Comparison of ENCODE assay signal across 3 fruit fly cellular contexts in the genomic region with DNA sequence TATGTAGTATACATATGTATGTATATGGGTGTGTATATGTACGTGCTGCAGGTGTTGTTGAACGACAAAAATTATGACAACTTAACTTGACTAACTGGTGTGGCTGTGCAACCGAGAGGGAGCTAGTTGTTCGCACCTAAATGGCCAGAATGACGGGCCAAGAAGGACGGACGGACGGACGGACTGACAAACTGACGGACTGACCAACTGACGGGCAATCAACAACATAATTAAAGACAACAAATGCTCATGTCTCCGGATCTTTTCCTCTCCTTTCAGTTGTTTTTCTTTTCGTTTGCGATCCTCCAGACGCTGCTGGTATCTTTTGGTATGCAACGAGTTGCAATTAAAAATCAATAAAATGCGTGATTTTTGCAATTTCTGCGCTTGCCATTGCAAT.
TF ChIP-seq lines count a peak whose summit lies in the region.

No protein-coding gene starts in this region.

- TF ChIP-seq CTCF in whole organism, embryonic (GFP tag; optimal IDR thresholded peaks at IDR 0.05; lab: Kevin White, UChicago): no peak

TF ChIP-seq in whole organism, adult, 20 proteins besides CTCF, POLR2A, EP300 and RAD21:
- TF ChIP-seq kay (GFP tag; lab: Kevin White, UChicago; ENCODE audit: borderline replicate concordance) (peak; percentile 40), Hr96 (GFP tag; optimal IDR thresholded peaks at IDR 0.05; lab: Kevin White, UChicago) (no peak), cnc (optimal IDR thresholded peaks at IDR 0.05; lab: Kevin White, UChicago) (no peak), Mnt (GFP tag; optimal IDR thresholded peaks at IDR 0.05; lab: Kevin White, UChicago) (no peak), ovo (GFP tag; optimal IDR thresholded peaks at IDR 0.05; lab: Kevin White, UChicago) (no peak), CG14711 (tag; optimal IDR thresholded peaks at IDR 0.05; lab: Kevin White, UChicago) (no peak)

TF ChIP-seq in whole organism, embryonic, 481 proteins besides CTCF, POLR2A, EP300 and RAD21:
- no peak for TF ChIP-seq CG6813 (GFP tag; optimal IDR thresholded peaks at IDR 0.05; lab: Kevin White, UChicago)
- no peak for TF ChIP-seq CG17912 (GFP tag; optimal IDR thresholded peaks at IDR 0.05; lab: Kevin White, UChicago)
- TF ChIP-seq Nf-YC (tag; optimal IDR thresholded peaks at IDR 0.05; lab: Kevin White, UChicago): no peak
- TF ChIP-seq lov (optimal IDR thresholded peaks at IDR 0.05; lab: Kevin White, UChicago): peak; percentile 64
- no peak for TF ChIP-seq lov (GFP tag; IDR thresholded peaks at IDR 0.05; lab: Robert Waterston, UW)
- no peak for TF ChIP-seq stwl (tag; optimal IDR thresholded peaks at IDR 0.05; lab: Kevin White, UChicago)
- TF ChIP-seq z (GFP tag; IDR thresholded peaks at IDR 0.05; lab: Robert Waterston, UW): no peak
- peak; percentile 91 for TF ChIP-seq CG8281 (tag; optimal IDR thresholded peaks at IDR 0.05; lab: Kevin White, UChicago)

TF ChIP-seq in whole organism, prepupa, 60 proteins besides CTCF, POLR2A, EP300 and RAD21:
- TF ChIP-seq svp (GFP tag; lab: Kevin White, UChicago) (peak; percentile 42), Ets21C (GFP tag; optimal IDR thresholded peaks at IDR 0.05; lab: Kevin White, UChicago) (no peak)
